Worm (Caenorhabditis elegans): Measurements from ENCODE around the gene dach-1.

- TF ChIP-seq ceh-82 (tag; optimal IDR thresholded peaks at IDR 0.05) (no peak), jun-1 (tag; optimal IDR thresholded peaks at IDR 0.05) (no peak), nhr-12 (tag; optimal IDR thresholded peaks at IDR 0.05) (no peak)
Observed at ce11 chrV:3995838-3996237, 46.0 kb downstream of the dach-1 start, which contains the start of gene srx-62.
